Fruit fly (Drosophila melanogaster): ENCODE measurements around the gene fy.

fy gene

dm6 chr2L:8362273-8362954 is 40.7 kb downstream of the fy start, which contains the start of gene CG7627 (continued):
- peak; percentile 64 for TF ChIP-seq D19B (GFP tag; optimal IDR thresholded peaks at IDR 0.05)
- no peak for TF ChIP-seq HLHmδ (GFP tag; optimal IDR thresholded peaks at IDR 0.05)
- TF ChIP-seq cwo (GFP tag; optimal IDR thresholded peaks at IDR 0.05) = peak; percentile 83
- TF ChIP-seq tin (GFP tag; optimal IDR thresholded peaks at IDR 0.05) = peak; percentile 68
- peak; percentile 56 for TF ChIP-seq Sox102F (GFP tag; optimal IDR thresholded peaks at IDR 0.05)
- TF ChIP-seq Tbp (GFP tag; optimal IDR thresholded peaks at IDR 0.05) = no peak
- peak; percentile 63 for TF ChIP-seq NK7.1 (GFP tag; optimal IDR thresholded peaks at IDR 0.05)
- no peak for TF ChIP-seq Trl (optimal IDR thresholded peaks at IDR 0.05)
- peak; percentile 71 for TF ChIP-seq Trl (GFP tag; optimal IDR thresholded peaks at IDR 0.05)
- peak; percentile 78 for TF ChIP-seq CG4404 (GFP tag; IDR thresholded peaks at IDR 0.05)
- TF ChIP-seq CG32772 (GFP tag; IDR thresholded peaks at IDR 0.05) = peak; percentile 56
- TF ChIP-seq trh (GFP tag; optimal IDR thresholded peaks at IDR 0.05) = peak; percentile 34
- TF ChIP-seq CG4360 (GFP tag; IDR thresholded peaks at IDR 0.05) = 0 out of 2 replicates have a peak, but pooled peaks have one; percentile 23
- peak; percentile 1 for TF ChIP-seq CG15011 (GFP tag; optimal IDR thresholded peaks at IDR 0.05)
- no peak for TF ChIP-seq Gsc (GFP tag; IDR thresholded peaks at IDR 0.05)
- TF ChIP-seq sima (GFP tag; optimal IDR thresholded peaks at IDR 0.05) = no peak
- TF ChIP-seq NC2α (GFP tag; optimal IDR thresholded peaks at IDR 0.05) = peak; percentile 12
- peak; percentile 56 for TF ChIP-seq chn (GFP tag; optimal IDR thresholded peaks at IDR 0.05)
- TF ChIP-seq her (GFP tag; optimal IDR thresholded peaks at IDR 0.05) = peak; percentile 70
- TF ChIP-seq lola (GFP tag; optimal IDR thresholded peaks at IDR 0.05) = peak in 1 of 3 experiments; percentile 43
- TF ChIP-seq Awh (GFP tag; IDR thresholded peaks at IDR 0.05) = peak; percentile 67; the same call in 1 of the 2 replicates
- peak; percentile 48 for TF ChIP-seq nom (GFP tag; optimal IDR thresholded peaks at IDR 0.05)
- TF ChIP-seq CG7963 (GFP tag; IDR thresholded peaks at IDR 0.05; ENCODE audit: partially characterized antibody) = no peak
- TF ChIP-seq fd96Cb (tag; optimal IDR thresholded peaks at IDR 0.05) = peak; percentile 68
- peak; percentile 78 for TF ChIP-seq ind (GFP tag; optimal IDR thresholded peaks at IDR 0.05)
- TF ChIP-seq PHDP (tag; optimal IDR thresholded peaks at IDR 0.05) = peak; percentile 68
- TF ChIP-seq CG9215 (GFP tag; IDR thresholded peaks at IDR 0.05) = peak; percentile 69
- peak; percentile 72; the same call in 1 of the 2 replicates for TF ChIP-seq chm (GFP tag; IDR thresholded peaks at IDR 0.05)
- no peak for TF ChIP-seq vnd (GFP tag; IDR thresholded peaks at IDR 0.05; ENCODE audit: partially characterized antibody)
- TF ChIP-seq Gug (GFP tag; IDR thresholded peaks at IDR 0.05) = peak; percentile 86
- no peak for TF ChIP-seq bigmax (GFP tag; optimal IDR thresholded peaks at IDR 0.05)
- TF ChIP-seq ems (GFP tag; optimal IDR thresholded peaks at IDR 0.05) = peak; percentile 67
- TF ChIP-seq CG7357 (GFP tag; IDR thresholded peaks at IDR 0.05) = peak; percentile 73; the same call in 2 of the 3 replicates
- no peak for TF ChIP-seq hb (GFP tag; IDR thresholded peaks at IDR 0.05; ENCODE audit: partially characterized antibody)
- peak; percentile 49 for TF ChIP-seq CG7928 (GFP tag; optimal IDR thresholded peaks at IDR 0.05)
- TF ChIP-seq zfh2 (GFP tag; optimal IDR thresholded peaks at IDR 0.05) = peak; percentile 74
- peak; percentile 43 for TF ChIP-seq CG1792 (GFP tag; optimal IDR thresholded peaks at IDR 0.05)
- TF ChIP-seq CG14014 (GFP tag; IDR thresholded peaks at IDR 0.05) = peak; percentile 71
- TF ChIP-seq vvl (GFP tag; IDR thresholded peaks at IDR 0.05) = peak; percentile 83
- peak; percentile 70 for TF ChIP-seq unpg (GFP tag; optimal IDR thresholded peaks at IDR 0.05)
- TF ChIP-seq Atf-2 (GFP tag; optimal IDR thresholded peaks at IDR 0.05) = peak; percentile 60
- TF ChIP-seq CG15479 (GFP tag; optimal IDR thresholded peaks at IDR 0.05) = no peak
- TF ChIP-seq Dfd (GFP tag; optimal IDR thresholded peaks at IDR 0.05) = no peak
- peak; percentile 73 for TF ChIP-seq repo (GFP tag; optimal IDR thresholded peaks at IDR 0.05)
- 0 out of 2 replicates have a peak, but pooled peaks have one; percentile 26 for TF ChIP-seq Scr (GFP tag; IDR thresholded peaks at IDR 0.05; ENCODE audit: partially characterized antibody)
- TF ChIP-seq CG14050 (GFP tag; IDR thresholded peaks at IDR 0.05) = peak; percentile 52; the same call in 2 of the 3 replicates
- TF ChIP-seq D (optimal IDR thresholded peaks at IDR 0.05) = no peak
- TF ChIP-seq D (GFP tag; optimal IDR thresholded peaks at IDR 0.05) = peak; percentile 51
- no peak for TF ChIP-seq Spps (tag; optimal IDR thresholded peaks at IDR 0.05)
- TF ChIP-seq gsb (GFP tag; IDR thresholded peaks at IDR 0.05) = peak; percentile 43; the same call in 1 of the 2 replicates
